Fruit fly (Drosophila melanogaster) whole organism, prepupa: ENCODE data around the gene CG5265.

ENCODE experiments used
- Blimp-1 ChIP-seq: fragments of 200-800 bp; sonication (Bioruptor generic); optimal IDR thresholded peaks from 3 replicates; lab custom pipeline; 2017; ENCODE audit warnings: missing biosample characterization, missing genetic modification characterization, mild to moderate bottlenecking, moderate library complexity, missing genetic modification reagents
- CG10631 ChIP-seq: fragments of 200-800 bp; sonication (Bioruptor generic); optimal IDR thresholded peaks from 2 replicates; lab custom pipeline; 2016; ENCODE audit warnings: missing biosample characterization, missing genetic modification characterization
- CG10669 ChIP-seq: fragments of 200-800 bp; sonication (Bioruptor generic); optimal IDR thresholded peaks from 3 replicates; lab custom pipeline; 2018; ENCODE audit warnings: missing biosample characterization, mild to moderate bottlenecking, missing genetic modification characterization, moderate library complexity
- CG11294 ChIP-seq: fragments of 200-800 bp; sonication (Bioruptor generic); IDR thresholded peaks from 2 replicates; pipeline ENCODE4 v1.3.6; 2022; ENCODE audit warnings: missing biosample characterization, missing genetic modification characterization
- CG11762 ChIP-seq: fragments of 200-800 bp; sonication (Bioruptor generic); optimal IDR thresholded peaks from 3 replicates; lab custom pipeline; 2016; ENCODE audit warnings: missing biosample characterization, missing genetic modification characterization; ENCODE audit not compliant: insufficient read depth
- CG15336 ChIP-seq: fragments of 200-800 bp; sonication (Bioruptor generic); IDR thresholded peaks from 2 replicates; pipeline ENCODE4 v1.3.6; 2022; ENCODE audit warnings: missing biosample characterization, missing genetic modification characterization
- CG1621 ChIP-seq: fragments of 200-800 bp; sonication (Bioruptor generic); optimal IDR thresholded peaks from 3 replicates; lab custom pipeline; 2018; ENCODE audit warnings: missing biosample characterization, mild to moderate bottlenecking, missing genetic modification characterization
- CG16779 ChIP-seq: fragments of 200-800 bp; sonication (Bioruptor generic); optimal IDR thresholded peaks from 3 replicates; lab custom pipeline; 2017; ENCODE audit warnings: missing biosample characterization, mild to moderate bottlenecking, missing genetic modification characterization
- CG32006 ChIP-seq: fragments of 200-800 bp; sonication (Bioruptor generic); optimal IDR thresholded peaks from 3 replicates; lab custom pipeline; 2017; ENCODE audit warnings: missing biosample characterization, mild to moderate bottlenecking, missing genetic modification characterization
- CG4318 ChIP-seq: fragments of 200-800 bp; sonication (Bioruptor generic); optimal IDR thresholded peaks from 3 replicates; lab custom pipeline; 2017; ENCODE audit warnings: missing biosample characterization, mild to moderate bottlenecking, missing genetic modification characterization
- CG6163 ChIP-seq: fragments of 200-800 bp; sonication (Bioruptor generic); IDR thresholded peaks from 3 replicates; pipeline ENCODE4 v1.3.6; 2022; ENCODE audit warnings: missing biosample characterization, missing genetic modification characterization
- CG6276 ChIP-seq: fragments of 200-800 bp; sonication (Bioruptor generic); optimal IDR thresholded peaks from 2 replicates; lab custom pipeline; 2017; ENCODE audit warnings: missing biosample characterization, mild to moderate bottlenecking, missing genetic modification characterization
- CG6792 ChIP-seq: fragments of 200-800 bp; sonication (Bioruptor generic); optimal IDR thresholded peaks from 3 replicates; lab custom pipeline; 2016; ENCODE audit warnings: missing biosample characterization, missing genetic modification characterization
- CG6854 ChIP-seq: fragments of 200-800 bp; sonication (Bioruptor generic); optimal IDR thresholded peaks from 2 replicates; lab custom pipeline; 2017; ENCODE audit warnings: missing biosample characterization, mild to moderate bottlenecking, missing genetic modification characterization
- Eip75B ChIP-seq: fragments of 200-800 bp; sonication (Bioruptor generic); optimal IDR thresholded peaks from 3 replicates; lab custom pipeline; 2016; ENCODE audit warnings: missing biosample characterization, missing genetic modification characterization
- Eip78C ChIP-seq: fragments of 200-800 bp; sonication (Bioruptor generic); peaks from one replicate; lab custom pipeline; 2016; ENCODE audit warnings: missing biosample characterization, missing genetic modification characterization
- Eip93F ChIP-seq: fragments of 200-800 bp; sonication (Bioruptor generic); optimal IDR thresholded peaks from 2 replicates; lab custom pipeline; 2016; ENCODE audit warnings: missing biosample characterization, mild to moderate bottlenecking, missing genetic modification characterization
- Ets21C ChIP-seq: fragments of 200-800 bp; sonication (Bioruptor generic); optimal IDR thresholded peaks from 3 replicates; lab custom pipeline; 2016; ENCODE audit warnings: missing biosample characterization, missing genetic modification characterization
- Gug ChIP-seq: fragments of 200-800 bp; sonication (Bioruptor generic); IDR thresholded peaks from 2 replicates; pipeline ENCODE4 v1.3.6; 2022; ENCODE audit warnings: missing biosample characterization, missing genetic modification characterization
- Hr39 ChIP-seq: fragments of 200-800 bp; sonication (Bioruptor generic); optimal IDR thresholded peaks from 2 replicates; lab custom pipeline; 2016; ENCODE audit warnings: missing biosample characterization, missing genetic modification characterization
- Hr4 ChIP-seq: fragments of 200-800 bp; sonication (Bioruptor generic); optimal IDR thresholded peaks from 3 replicates; lab custom pipeline; 2016; ENCODE audit warnings: missing biosample characterization, missing genetic modification characterization
- Lpt ChIP-seq: fragments of 200-800 bp; sonication (Bioruptor generic); optimal IDR thresholded peaks from 3 replicates; lab custom pipeline; 2016; ENCODE audit warnings: missing biosample characterization, missing genetic modification characterization
- Met ChIP-seq: fragments of 200-800 bp; sonication (Bioruptor generic); optimal IDR thresholded peaks from 3 replicates; lab custom pipeline; 2016; ENCODE audit warnings: missing biosample characterization, missing genetic modification characterization
- OdsH ChIP-seq: fragments of 200-800 bp; sonication (Bioruptor generic); optimal IDR thresholded peaks from 3 replicates; lab custom pipeline; 2016; ENCODE audit warnings: missing biosample characterization, missing genetic modification characterization
- Smox ChIP-seq: fragments of 200-800 bp; sonication (Bioruptor generic); optimal IDR thresholded peaks from 3 replicates; lab custom pipeline; 2016; ENCODE audit warnings: missing biosample characterization, missing genetic modification characterization
- Sox14 ChIP-seq: fragments of 200-800 bp; sonication (Bioruptor generic); optimal IDR thresholded peaks from 3 replicates; lab custom pipeline; 2016; ENCODE audit warnings: missing biosample characterization, missing genetic modification characterization
- Sox15 ChIP-seq: fragments of 200-800 bp; sonication (Bioruptor generic); optimal IDR thresholded peaks from 3 replicates; lab custom pipeline; 2016; ENCODE audit warnings: missing biosample characterization, missing genetic modification characterization
- achi ChIP-seq: fragments of 200-800 bp; sonication (Bioruptor generic); optimal IDR thresholded peaks from 3 replicates; lab custom pipeline; 2016; ENCODE audit warnings: missing biosample characterization, missing genetic modification characterization
- acj6 ChIP-seq: fragments of 200-800 bp; sonication (Bioruptor generic); optimal IDR thresholded peaks from 3 replicates; lab custom pipeline; 2016; ENCODE audit warnings: missing biosample characterization, missing genetic modification characterization
- cyc ChIP-seq: fragments of 200-800 bp; sonication (Bioruptor generic); optimal IDR thresholded peaks from 3 replicates; lab custom pipeline; 2016; ENCODE audit warnings: missing biosample characterization, missing genetic modification characterization
- dac ChIP-seq: fragments of 200-800 bp; sonication (Bioruptor generic); optimal IDR thresholded peaks from 2 replicates; lab custom pipeline; 2017; ENCODE audit warnings: missing biosample characterization, mild to moderate bottlenecking, missing genetic modification characterization
- dsx ChIP-seq: fragments of 200-800 bp; optimal IDR thresholded peaks from 3 replicates; lab custom pipeline; 2019; ENCODE audit warnings: missing biosample characterization, mild to moderate bottlenecking, missing genetic modification characterization, moderate library complexity; ENCODE audit not compliant: poor library complexity, severe bottlenecking
- eg ChIP-seq: fragments of 200-800 bp; sonication (Bioruptor generic); IDR thresholded peaks from 3 replicates; pipeline ENCODE4 v1.3.6; 2022; ENCODE audit warnings: missing biosample characterization, missing genetic modification characterization
- esn ChIP-seq: fragments of 200-800 bp; sonication (Bioruptor generic); optimal IDR thresholded peaks from 2 replicates; lab custom pipeline; 2016; ENCODE audit warnings: missing biosample characterization, mild to moderate bottlenecking, missing genetic modification characterization, moderate library complexity
- fd59A ChIP-seq: fragments of 200-800 bp; sonication (Bioruptor generic); optimal IDR thresholded peaks from 2 replicates; lab custom pipeline; 2017; ENCODE audit warnings: missing biosample characterization, mild to moderate bottlenecking, missing genetic modification characterization, missing genetic modification reagents
- fd85E ChIP-seq: fragments of 200-800 bp; sonication (Bioruptor generic); optimal IDR thresholded peaks from 3 replicates; lab custom pipeline; 2016; ENCODE audit warnings: missing biosample characterization, missing genetic modification characterization
- fkh ChIP-seq: fragments of 200-800 bp; sonication (Bioruptor generic); optimal IDR thresholded peaks from 3 replicates; lab custom pipeline; 2017; ENCODE audit warnings: missing biosample characterization, mild to moderate bottlenecking, missing genetic modification characterization, moderate library complexity
- lz ChIP-seq: fragments of 200-800 bp; sonication (Bioruptor generic); optimal IDR thresholded peaks from 3 replicates; lab custom pipeline; 2016; ENCODE audit warnings: missing biosample characterization, missing genetic modification characterization
- net ChIP-seq: fragments of 200-800 bp; sonication (Bioruptor generic); optimal IDR thresholded peaks from 3 replicates; lab custom pipeline; 2016; ENCODE audit warnings: missing biosample characterization, missing genetic modification characterization
- pdm3 ChIP-seq: fragments of 200-800 bp; sonication (Bioruptor generic); optimal IDR thresholded peaks from 3 replicates; lab custom pipeline; 2016; ENCODE audit warnings: missing biosample characterization, missing genetic modification characterization
- salr ChIP-seq, 2 experiments: fragments of 200-800 bp; sonication (Bioruptor generic); optimal IDR thresholded peaks; 3 replicates each; lab custom pipeline; 2016 to 2018; ENCODE audit warnings: missing biosample characterization in 2 of 2, missing genetic modification characterization in 2 of 2, mild to moderate bottlenecking in 1 of 2
- spab ChIP-seq: fragments of 200-800 bp; sonication (Bioruptor generic); optimal IDR thresholded peaks from 2 replicates; lab custom pipeline; 2017; ENCODE audit warnings: missing biosample characterization, mild to moderate bottlenecking, missing genetic modification characterization, missing genetic modification reagents
- ss ChIP-seq, 2 experiments: fragments of 200-800 bp; sonication (Bioruptor generic); optimal IDR thresholded peaks; 2 replicates in 1 of 2; 3 replicates in 1 of 2; lab custom pipeline; 2017 to 2018; ENCODE audit warnings: mild to moderate bottlenecking in 2 of 2, missing biosample characterization in 2 of 2, missing genetic modification characterization in 2 of 2, moderate library complexity in 1 of 2
- svp ChIP-seq: fragments of 200-800 bp; sonication (Bioruptor generic); peaks from one replicate; lab custom pipeline; 2016; ENCODE audit warnings: missing biosample characterization, missing genetic modification characterization
- topi ChIP-seq: fragments of 200-800 bp; sonication (Bioruptor generic); optimal IDR thresholded peaks from 3 replicates; lab custom pipeline; 2016; ENCODE audit warnings: missing biosample characterization, missing genetic modification characterization

Gene CG5265

dm6 chr3R:17120165-17120564 lies 18.6 kb upstream of the CG5265 start, which contains the start of gene CG34278:
Gene CG34278 (plus strand): TSS chr3R:17120465.
- no peak for TF ChIP-seq Sox15
- TF ChIP-seq CG11294 (GFP tag; lab: Robert Waterston, UW) = no peak
- TF ChIP-seq Sox14 (GFP tag; lab: Kevin White, UChicago) = no peak
- TF ChIP-seq fd85E (GFP tag; lab: Kevin White, UChicago) = no peak
- no peak for TF ChIP-seq Smox (GFP tag; lab: Kevin White, UChicago)
- TF ChIP-seq CG4318 (GFP tag; lab: Kevin White, UChicago) = no peak
- no peak for TF ChIP-seq Eip93F (GFP tag; lab: Kevin White, UChicago)
- no peak for TF ChIP-seq Blimp-1 (GFP tag; lab: Kevin White, UChicago)
- no peak for TF ChIP-seq Gug
- TF ChIP-seq Eip78C (GFP tag; lab: Kevin White, UChicago) = no peak
- TF ChIP-seq CG6276 = no peak
- TF ChIP-seq spab = no peak
- TF ChIP-seq pdm3 (GFP tag; lab: Kevin White, UChicago) = no peak
- no peak for TF ChIP-seq eg (GFP tag; lab: Robert Waterston, UW)
- TF ChIP-seq Hr39 (GFP tag; lab: Kevin White, UChicago) = no peak
- TF ChIP-seq CG10669 (GFP tag; lab: Kevin White, UChicago) = no peak
- TF ChIP-seq CG1621 (tag; lab: Kevin White, UChicago) = no peak
- no peak for TF ChIP-seq Hr4 (GFP tag; lab: Kevin White, UChicago)

- no peak for TF ChIP-seq dsx (GFP tag; lab: Kevin White, UChicago)
- TF ChIP-seq fkh (GFP tag; lab: Kevin White, UChicago) = peak; percentile 26
- no peak for TF ChIP-seq CG15336
- no peak for TF ChIP-seq topi (GFP tag; lab: Kevin White, UChicago)
Observed at dm6 chr3R:17121277-17121676, 17.5 kb upstream of the CG5265 start, which contains the start of gene CG42779. Gene CG42779 (plus strand): TSS chr3R:17121577.

- TF ChIP-seq dsx (GFP tag; lab: Kevin White, UChicago) = no peak
- no peak for TF ChIP-seq CG6163 (GFP tag; lab: Robert Waterston, UW)
- peak; percentile 57 for TF ChIP-seq CG32006 (GFP tag; lab: Kevin White, UChicago)
- TF ChIP-seq Smox (GFP tag; lab: Kevin White, UChicago) = peak; percentile 56
- no peak for TF ChIP-seq fd85E (GFP tag; lab: Kevin White, UChicago)
- no peak for TF ChIP-seq dac (GFP tag; lab: Kevin White, UChicago)
- TF ChIP-seq OdsH = peak; percentile 33
- TF ChIP-seq acj6 (GFP tag; lab: Kevin White, UChicago) = peak; percentile 49
- TF ChIP-seq lz (GFP tag; lab: Kevin White, UChicago) = peak; percentile 37
- TF ChIP-seq Sox14 (GFP tag; lab: Kevin White, UChicago) = peak; percentile 15
- no peak for TF ChIP-seq CG10669 (GFP tag; lab: Kevin White, UChicago)
- peak; percentile 22 for TF ChIP-seq Ets21C (GFP tag; lab: Kevin White, UChicago)
- no peak for TF ChIP-seq fd59A
- TF ChIP-seq CG15336 = peak; percentile 58
- TF ChIP-seq achi (GFP tag; lab: Kevin White, UChicago) = peak; percentile 5
- no peak for TF ChIP-seq CG6854 (GFP tag; lab: Kevin White, UChicago)
- TF ChIP-seq Hr39 (GFP tag; lab: Kevin White, UChicago) = peak; percentile 35
- TF ChIP-seq Met = peak; percentile 64
- no peak for TF ChIP-seq CG11762
- TF ChIP-seq Eip78C (GFP tag; lab: Kevin White, UChicago) = no peak
- peak; percentile 13 for TF ChIP-seq net (GFP tag; lab: Kevin White, UChicago)
- TF ChIP-seq CG11294 (GFP tag; lab: Robert Waterston, UW) = peak; percentile 13; the same call in 1 of the 2 replicates
- TF ChIP-seq CG6792 = peak; percentile 40
- TF ChIP-seq CG4318 (GFP tag; lab: Kevin White, UChicago) = peak; percentile 12
- TF ChIP-seq Lpt (GFP tag; lab: Kevin White, UChicago) = no peak
- no peak for TF ChIP-seq Eip93F (GFP tag; lab: Kevin White, UChicago)
- peak; percentile 6 for TF ChIP-seq CG10631
- no peak for TF ChIP-seq ss (GFP tag; optimal IDR thresholded peaks at IDR 0.05; lab: Kevin White, UChicago)
- peak; percentile 2 for TF ChIP-seq cyc
- no peak for TF ChIP-seq salr (GFP tag; optimal IDR thresholded peaks at IDR 0.05; lab: Kevin White, UChicago)
- TF ChIP-seq CG16779 (tag; lab: Kevin White, UChicago) = no peak
- no peak for TF ChIP-seq spab
- TF ChIP-seq svp (GFP tag; lab: Kevin White, UChicago) = peak; percentile 88
- TF ChIP-seq esn (GFP tag; lab: Kevin White, UChicago) = no peak
- no peak for TF ChIP-seq Eip75B
- TF ChIP-seq Gug = no peak
Observed at dm6 chr3R:17122796-17123504, 15.8 kb upstream of the CG5265 start.
